Worm (Caenorhabditis elegans) whole organism, L3 larva: ENCODE data around the gene ZK488.6.
A peak's percentile ranks its signal among the peaks of the same experiment; 100 is the strongest.

Experiments
- R02D3.7 ChIP-seq: fragments of 150-350 bp; optimal IDR thresholded peaks from 2 replicates; lab custom pipeline; 2014; ENCODE audit warnings: missing biosample characterization, missing genetic modification characterization
- ceh-16 ChIP-seq: sonication (generic microtip); optimal IDR thresholded peaks from 2 replicates; lab custom pipeline; 2017; ENCODE audit warnings: missing biosample characterization, missing genetic modification characterization
- ceh-28 ChIP-seq: fragments of 150-350 bp; optimal IDR thresholded peaks from 2 replicates; lab custom pipeline; 2014; ENCODE audit warnings: missing biosample characterization, missing genetic modification reagents, missing genetic modification characterization
- ceh-9 ChIP-seq: sonication (generic microtip); optimal IDR thresholded peaks from 2 replicates; lab custom pipeline; 2018; ENCODE audit warnings: missing biosample characterization, missing genetic modification characterization
- daf-12 ChIP-seq: fragments of 150-350 bp; optimal IDR thresholded peaks from 2 replicates; lab custom pipeline; 2014; ENCODE audit warnings: missing biosample characterization, missing genetic modification reagents, missing genetic modification characterization
- egl-27 ChIP-seq: sonication (generic microtip); optimal IDR thresholded peaks from 4 replicates; lab custom pipeline; 2017; ENCODE audit warnings: missing biosample characterization, missing genetic modification reagents, missing genetic modification characterization
- elt-1 ChIP-seq: fragments of 150-350 bp; optimal IDR thresholded peaks from 2 replicates; lab custom pipeline; 2014; ENCODE audit warnings: missing biosample characterization, missing genetic modification characterization
- elt-2 ChIP-seq: sonication (generic microtip); optimal IDR thresholded peaks from 2 replicates; lab custom pipeline; 2016; ENCODE audit warnings: missing genetic modification reagents, mild to moderate bottlenecking, missing genetic modification characterization, missing compliant biosample characterization
- elt-3 ChIP-seq, 3 experiments: fragments of 150-350 bp in 1 of 3; sonication (generic microtip) in 2 of 3; optimal IDR thresholded peaks; 2 replicates in 2 of 3; 4 replicates in 1 of 3; lab custom pipeline; 2014 to 2017; ENCODE audit warnings: missing biosample characterization in 3 of 3, missing genetic modification characterization in 3 of 3
- eor-1 ChIP-seq, 2 experiments: fragments of 150-350 bp; optimal IDR thresholded peaks; 2 replicates each; lab custom pipeline; 2014 to 2018; ENCODE audit warnings: missing biosample characterization in 2 of 2, missing genetic modification characterization in 2 of 2
- fos-1 ChIP-seq: fragments of 150-350 bp; optimal IDR thresholded peaks from 2 replicates; lab custom pipeline; 2014; ENCODE audit warnings: missing biosample characterization, missing genetic modification characterization
- hmg-11 ChIP-seq: sonication (generic microtip); optimal IDR thresholded peaks from 2 replicates; lab custom pipeline; 2016; ENCODE audit warnings: missing genetic modification characterization, missing compliant biosample characterization
- jun-1 ChIP-seq: fragments of 150-350 bp; optimal IDR thresholded peaks from 2 replicates; lab custom pipeline; 2014; ENCODE audit warnings: missing biosample characterization, missing genetic modification reagents, missing genetic modification characterization
- lin-15B ChIP-seq: fragments of 150-350 bp; optimal IDR thresholded peaks from 2 replicates; lab custom pipeline; 2014; ENCODE audit warnings: missing biosample characterization, missing genetic modification characterization
- lin-39 ChIP-seq: fragments of 150-350 bp; optimal IDR thresholded peaks from 2 replicates; lab custom pipeline; 2018; ENCODE audit warnings: missing biosample characterization, missing genetic modification reagents, missing genetic modification characterization
- lsy-12 ChIP-seq: sonication (generic microtip); optimal IDR thresholded peaks from 2 replicates; lab custom pipeline; 2016; ENCODE audit warnings: mild to moderate bottlenecking, missing genetic modification characterization, missing compliant biosample characterization
- mdl-1 ChIP-seq: fragments of 150-350 bp; optimal IDR thresholded peaks from 2 replicates; lab custom pipeline; 2014; ENCODE audit warnings: missing biosample characterization, missing genetic modification characterization
- mml-1 ChIP-seq: fragments of 150-350 bp; sonication (generic microtip); optimal IDR thresholded peaks from 3 replicates; lab custom pipeline; 2014; ENCODE audit warnings: missing biosample characterization, missing genetic modification characterization
- nhr-11 ChIP-seq: fragments of 150-350 bp; optimal IDR thresholded peaks from 2 replicates; lab custom pipeline; 2014; ENCODE audit warnings: missing biosample characterization, missing genetic modification characterization
- nhr-12 ChIP-seq: fragments of 150-350 bp; optimal IDR thresholded peaks from 2 replicates; lab custom pipeline; 2014; ENCODE audit warnings: missing biosample characterization, missing genetic modification characterization
- nhr-23 ChIP-seq: fragments of 150-350 bp; optimal IDR thresholded peaks from 2 replicates; lab custom pipeline; 2014; ENCODE audit warnings: missing biosample characterization, missing genetic modification reagents, missing genetic modification characterization
- nhr-237 ChIP-seq: fragments of 150-350 bp; optimal IDR thresholded peaks from 2 replicates; lab custom pipeline; 2014; ENCODE audit warnings: missing biosample characterization, missing genetic modification characterization
- nhr-25 ChIP-seq: sonication (generic microtip); optimal IDR thresholded peaks from 2 replicates; lab custom pipeline; 2017; ENCODE audit warnings: missing biosample characterization, missing genetic modification characterization
- nhr-28 ChIP-seq: fragments of 150-350 bp; optimal IDR thresholded peaks from 2 replicates; lab custom pipeline; 2014; ENCODE audit warnings: missing biosample characterization, missing genetic modification characterization
- nhr-67 ChIP-seq: fragments of 150-350 bp; optimal IDR thresholded peaks from 2 replicates; lab custom pipeline; 2014; ENCODE audit warnings: missing biosample characterization, missing genetic modification characterization
- pqm-1 ChIP-seq: fragments of 150-350 bp; optimal IDR thresholded peaks from 2 replicates; lab custom pipeline; 2017; ENCODE audit warnings: missing biosample characterization, missing genetic modification characterization, inconsistent platforms
- sea-2 ChIP-seq: fragments of 150-350 bp; sonication (generic microtip); optimal IDR thresholded peaks from 4 replicates; lab custom pipeline; 2014; ENCODE audit warnings: missing biosample characterization, missing genetic modification reagents, missing genetic modification characterization
- skn-1 ChIP-seq: fragments of 150-350 bp; optimal IDR thresholded peaks from 2 replicates; lab custom pipeline; 2014; ENCODE audit warnings: missing biosample characterization, missing genetic modification characterization
- snpc-4 ChIP-seq: fragments of 150-350 bp; optimal IDR thresholded peaks from 2 replicates; lab custom pipeline; 2014; ENCODE audit warnings: missing biosample characterization, missing genetic modification characterization
- unc-39 ChIP-seq: sonication (generic microtip); optimal IDR thresholded peaks from 4 replicates; lab custom pipeline; 2017; ENCODE audit warnings: missing biosample characterization, missing genetic modification characterization
- unc-62 ChIP-seq: fragments of 150-350 bp; sonication (generic microtip); optimal IDR thresholded peaks from 4 replicates; lab custom pipeline; 2014; ENCODE audit warnings: missing biosample characterization, missing genetic modification reagents, missing genetic modification characterization
- ztf-11 ChIP-seq: fragments of 150-350 bp; optimal IDR thresholded peaks from 2 replicates; lab custom pipeline; 2014; ENCODE audit warnings: missing biosample characterization, missing genetic modification characterization

ZK488.6 gene

ce11 chrV:600231-600630 is 9.9 kb downstream of the ZK488.6 start, which contains the start of gene nhr-251:
nhr-251 (plus strand) TSS chrV:600531.
- TF ChIP-seq nhr-25 (tag; lab: Kevin White, UChicago), result no peak
- TF ChIP-seq unc-62 (GFP tag; lab: Kevin White, UChicago), result no peak
- TF ChIP-seq nhr-28 (tag; lab: Kevin White, UChicago), result no peak
- no peak for TF ChIP-seq ztf-11 (tag; lab: Kevin White, UChicago)
- TF ChIP-seq mdl-1 (tag; lab: Kevin White, UChicago), result no peak
- no peak for TF ChIP-seq nhr-67 (tag; lab: Kevin White, UChicago)
- no peak for TF ChIP-seq skn-1 (tag; lab: Kevin White, UChicago)
- TF ChIP-seq nhr-23 (tag; lab: Kevin White, UChicago), result no peak
- no peak for TF ChIP-seq lsy-12 (tag; lab: Kevin White, UChicago)
- TF ChIP-seq egl-27 (tag; lab: Kevin White, UChicago), result no peak
- no peak for TF ChIP-seq hmg-11
- no peak for TF ChIP-seq snpc-4 (tag; lab: Kevin White, UChicago)
- no peak for TF ChIP-seq nhr-12
- TF ChIP-seq eor-1 (tag; optimal IDR thresholded peaks at IDR 0.05; lab: Kevin White, UChicago), result no peak
- no peak for TF ChIP-seq nhr-237
- no peak for TF ChIP-seq sea-2
- no peak for TF ChIP-seq ceh-9 (tag; lab: Kevin White, UChicago)
- TF ChIP-seq lin-39 (tag; lab: Kevin White, UChicago), result no peak
- no peak for TF ChIP-seq fos-1 (tag; lab: Kevin White, UChicago)
- no peak for TF ChIP-seq elt-3 (tag; optimal IDR thresholded peaks at IDR 0.05; lab: Kevin White, UChicago)
- TF ChIP-seq, all 47 proteins: peak for 0

DNA sequence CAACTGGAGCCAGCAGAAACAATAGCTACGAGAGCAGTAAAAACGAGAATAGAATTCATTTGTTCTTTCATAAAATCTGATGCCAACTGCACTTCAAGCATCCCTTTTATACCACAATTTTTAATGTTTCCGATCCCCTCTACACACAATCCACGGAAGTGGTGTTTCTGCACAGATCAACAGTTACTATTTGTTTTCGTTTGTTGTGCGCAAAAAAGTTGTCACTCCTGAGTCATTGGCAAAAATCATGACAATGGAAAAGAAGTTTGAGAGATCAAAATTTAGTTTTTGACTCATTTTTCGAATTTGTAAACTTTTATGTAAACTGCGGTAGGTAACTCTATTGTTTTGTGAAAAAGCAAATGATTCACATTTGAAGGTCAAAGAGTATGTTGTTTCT is 13.8 kb downstream of the ZK488.6 start, which contains the start of gene srlf-37:
Gene srlf-37, minus strand, starts transcription at position 101 of the 400 bp plus-strand sequence.
- no peak for TF ChIP-seq lin-15B (tag; lab: Kevin White, UChicago)
- no peak for TF ChIP-seq mdl-1 (tag; lab: Kevin White, UChicago)
- TF ChIP-seq daf-12, result no peak
- no peak for TF ChIP-seq R02D3.7 (tag; lab: Kevin White, UChicago)
- no peak for TF ChIP-seq jun-1 (tag; lab: Kevin White, UChicago)
- no peak for TF ChIP-seq elt-1 (tag; lab: Kevin White, UChicago)
- TF ChIP-seq egl-27 (tag; lab: Kevin White, UChicago), result no peak
- no peak for TF ChIP-seq eor-1 (tag; optimal IDR thresholded peaks at IDR 0.05; lab: Kevin White, UChicago)

DNA sequence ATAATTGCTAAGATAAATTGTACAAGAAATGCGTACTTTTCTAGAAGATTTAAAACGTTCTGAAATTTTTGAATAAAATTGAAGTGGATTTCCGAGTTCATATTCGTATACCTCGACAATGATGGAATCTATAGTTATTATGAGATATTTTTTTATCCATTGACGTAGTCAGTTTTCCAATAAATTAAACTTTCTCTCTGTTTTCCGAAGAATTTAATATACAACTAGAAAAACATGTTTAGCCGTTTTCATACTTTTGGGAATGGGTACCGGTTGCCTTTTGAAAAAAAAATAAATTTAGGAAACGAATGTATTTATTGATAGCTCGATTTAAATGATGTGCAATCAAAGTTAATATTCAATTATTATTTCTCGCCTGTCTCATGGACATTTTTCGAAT is 18.6 kb downstream of the ZK488.6 start, which contains the start of gene srw-109:
Gene srw-109, minus strand, starts transcription at position 101 of the 400 bp plus-strand sequence.
- TF ChIP-seq ceh-28 (tag; lab: Kevin White, UChicago), result no peak
- TF ChIP-seq nhr-12, result no peak
- TF ChIP-seq mdl-1 (tag; lab: Kevin White, UChicago), result no peak
- no peak for TF ChIP-seq ceh-16 (tag; lab: Kevin White, UChicago)
- TF ChIP-seq unc-39 (tag; lab: Kevin White, UChicago), result no peak
- no peak for TF ChIP-seq mml-1 (tag; lab: Kevin White, UChicago)

DNA sequence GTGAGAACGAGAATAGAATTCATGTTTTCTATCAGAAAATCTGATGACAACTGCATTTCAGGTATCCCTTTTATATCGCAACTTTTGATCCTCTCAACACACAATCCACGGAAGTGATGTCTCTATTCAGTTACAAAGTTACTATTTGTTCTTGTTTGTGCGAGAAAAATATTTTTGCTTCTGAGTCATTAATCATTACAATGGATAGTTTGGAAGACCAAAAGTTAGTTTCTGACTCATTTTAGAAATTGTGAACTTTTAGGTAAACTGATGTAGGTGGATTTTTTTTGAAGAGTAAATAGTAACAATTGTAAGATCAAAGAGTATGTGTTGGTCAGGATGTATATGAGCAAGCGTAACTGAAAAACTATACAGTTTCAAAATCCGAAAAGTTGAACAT is 19.4 kb downstream of the ZK488.6 start, which contains the start of gene srlf-36:
Gene srlf-36, minus strand, starts transcription at position 101 of the 400 bp plus-strand sequence.
- TF ChIP-seq fos-1 (tag; lab: Kevin White, UChicago), result no peak

DNA sequence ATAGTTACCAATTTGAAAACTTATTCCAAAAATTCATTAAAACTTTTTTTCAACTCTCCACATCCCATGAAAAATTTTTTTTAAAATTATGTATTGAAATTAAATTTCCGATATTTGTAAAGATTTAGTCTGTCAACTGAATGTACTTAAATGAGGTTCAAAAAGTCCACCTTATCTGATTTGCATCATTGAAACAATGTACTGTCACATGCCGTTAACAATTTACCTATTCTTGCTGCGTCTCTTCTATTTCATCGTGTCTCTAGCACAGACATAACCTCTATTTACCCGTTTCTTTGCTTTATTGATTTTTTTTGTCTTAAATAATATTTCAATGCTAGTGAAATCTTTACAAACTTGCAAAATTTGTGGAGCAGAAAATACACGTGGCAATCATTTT is 19.9 kb downstream of the ZK488.6 start, which contains the start of gene nhr-90:
Gene nhr-90, plus strand, starts transcription at position 296 of the 400 bp plus-strand sequence.
- TF ChIP-seq nhr-11 (tag; lab: Kevin White, UChicago) (no peak), ceh-28 (tag; lab: Kevin White, UChicago) (peak; percentile 44), nhr-23 (tag; lab: Kevin White, UChicago) (peak; percentile 25), elt-3 (tag; optimal IDR thresholded peaks at IDR 0.05; lab: Kevin White, UChicago) (no peak), unc-39 (tag; lab: Kevin White, UChicago) (no peak), elt-2 (peak; percentile 41), nhr-25 (tag; lab: Kevin White, UChicago) (peak; percentile 17), elt-1 (tag; lab: Kevin White, UChicago) (peak; percentile 36), snpc-4 (tag; lab: Kevin White, UChicago) (peak; percentile 5), pqm-1 (tag; lab: Kevin White, UChicago) (peak; percentile 31)
